Fruit fly (Drosophila melanogaster) whole organism, prepupa: ENCODE measurements around the gene CG42835.
"Not testable (repeated sequence)": the region's sequence is repeated elsewhere in the genome, so short reads cannot be mapped to it uniquely, and the experiment has no call there.

Source experiments
- Blimp-1 ChIP-seq: fragments of 200-800 bp; sonication (Bioruptor generic); optimal IDR thresholded peaks from 3 replicates; lab custom pipeline; 2017; ENCODE audit warnings: missing biosample characterization, missing genetic modification characterization, mild to moderate bottlenecking, moderate library complexity, missing genetic modification reagents
- CG3032 ChIP-seq: fragments of 200-800 bp; optimal IDR thresholded peaks from 2 replicates; lab custom pipeline; 2019; ENCODE audit warnings: missing biosample characterization, mild to moderate bottlenecking, missing genetic modification characterization, moderate library complexity
- CG31627 ChIP-seq: fragments of 200-800 bp; sonication (Bioruptor generic); optimal IDR thresholded peaks from 3 replicates; lab custom pipeline; 2016; ENCODE audit warnings: missing biosample characterization, missing genetic modification characterization
- CG32006 ChIP-seq: fragments of 200-800 bp; sonication (Bioruptor generic); optimal IDR thresholded peaks from 3 replicates; lab custom pipeline; 2017; ENCODE audit warnings: missing biosample characterization, mild to moderate bottlenecking, missing genetic modification characterization
- CG6854 ChIP-seq: fragments of 200-800 bp; sonication (Bioruptor generic); optimal IDR thresholded peaks from 2 replicates; lab custom pipeline; 2017; ENCODE audit warnings: missing biosample characterization, mild to moderate bottlenecking, missing genetic modification characterization
- CG7368 ChIP-seq: fragments of 200-800 bp; sonication (Bioruptor generic); optimal IDR thresholded peaks from 3 replicates; lab custom pipeline; 2016; ENCODE audit warnings: missing biosample characterization, missing genetic modification characterization
- CG9139 ChIP-seq: fragments of 200-800 bp; sonication (Bioruptor generic); optimal IDR thresholded peaks from 3 replicates; lab custom pipeline; 2017; ENCODE audit warnings: missing biosample characterization, mild to moderate bottlenecking, missing genetic modification characterization
- Eip75B ChIP-seq: fragments of 200-800 bp; sonication (Bioruptor generic); optimal IDR thresholded peaks from 3 replicates; lab custom pipeline; 2016; ENCODE audit warnings: missing biosample characterization, missing genetic modification characterization
- Eip78C ChIP-seq: fragments of 200-800 bp; sonication (Bioruptor generic); peaks from one replicate; lab custom pipeline; 2016; ENCODE audit warnings: missing biosample characterization, missing genetic modification characterization
- Eip93F ChIP-seq: fragments of 200-800 bp; sonication (Bioruptor generic); optimal IDR thresholded peaks from 2 replicates; lab custom pipeline; 2016; ENCODE audit warnings: missing biosample characterization, mild to moderate bottlenecking, missing genetic modification characterization
- Hr38 ChIP-seq: sonication (Bioruptor generic); optimal IDR thresholded peaks from 2 replicates; lab custom pipeline; 2016; ENCODE audit warnings: missing biosample characterization, missing genetic modification characterization
- Hr39 ChIP-seq: fragments of 200-800 bp; sonication (Bioruptor generic); optimal IDR thresholded peaks from 2 replicates; lab custom pipeline; 2016; ENCODE audit warnings: missing biosample characterization, missing genetic modification characterization
- Lpt ChIP-seq: fragments of 200-800 bp; sonication (Bioruptor generic); optimal IDR thresholded peaks from 3 replicates; lab custom pipeline; 2016; ENCODE audit warnings: missing biosample characterization, missing genetic modification characterization
- OdsH ChIP-seq: fragments of 200-800 bp; sonication (Bioruptor generic); optimal IDR thresholded peaks from 3 replicates; lab custom pipeline; 2016; ENCODE audit warnings: missing biosample characterization, missing genetic modification characterization
- Smox ChIP-seq: fragments of 200-800 bp; sonication (Bioruptor generic); optimal IDR thresholded peaks from 3 replicates; lab custom pipeline; 2016; ENCODE audit warnings: missing biosample characterization, missing genetic modification characterization
- Sox102F ChIP-seq: fragments of 200-800 bp; sonication (Bioruptor generic); optimal IDR thresholded peaks from 2 replicates; lab custom pipeline; 2016; ENCODE audit warnings: missing biosample characterization, mild to moderate bottlenecking, missing genetic modification characterization
- Sox14 ChIP-seq: fragments of 200-800 bp; sonication (Bioruptor generic); optimal IDR thresholded peaks from 3 replicates; lab custom pipeline; 2016; ENCODE audit warnings: missing biosample characterization, missing genetic modification characterization
- Sox15 ChIP-seq: fragments of 200-800 bp; sonication (Bioruptor generic); optimal IDR thresholded peaks from 3 replicates; lab custom pipeline; 2016; ENCODE audit warnings: missing biosample characterization, missing genetic modification characterization
- achi ChIP-seq: fragments of 200-800 bp; sonication (Bioruptor generic); optimal IDR thresholded peaks from 3 replicates; lab custom pipeline; 2016; ENCODE audit warnings: missing biosample characterization, missing genetic modification characterization
- acj6 ChIP-seq: fragments of 200-800 bp; sonication (Bioruptor generic); optimal IDR thresholded peaks from 3 replicates; lab custom pipeline; 2016; ENCODE audit warnings: missing biosample characterization, missing genetic modification characterization
- dac ChIP-seq: fragments of 200-800 bp; sonication (Bioruptor generic); optimal IDR thresholded peaks from 2 replicates; lab custom pipeline; 2017; ENCODE audit warnings: missing biosample characterization, mild to moderate bottlenecking, missing genetic modification characterization
- dsx ChIP-seq: fragments of 200-800 bp; optimal IDR thresholded peaks from 3 replicates; lab custom pipeline; 2019; ENCODE audit warnings: missing biosample characterization, mild to moderate bottlenecking, missing genetic modification characterization, moderate library complexity; ENCODE audit not compliant: poor library complexity, severe bottlenecking
- esn ChIP-seq: fragments of 200-800 bp; sonication (Bioruptor generic); optimal IDR thresholded peaks from 2 replicates; lab custom pipeline; 2016; ENCODE audit warnings: missing biosample characterization, mild to moderate bottlenecking, missing genetic modification characterization, moderate library complexity
- fd59A ChIP-seq: fragments of 200-800 bp; sonication (Bioruptor generic); optimal IDR thresholded peaks from 2 replicates; lab custom pipeline; 2017; ENCODE audit warnings: missing biosample characterization, mild to moderate bottlenecking, missing genetic modification characterization, missing genetic modification reagents
- fkh ChIP-seq: fragments of 200-800 bp; sonication (Bioruptor generic); optimal IDR thresholded peaks from 3 replicates; lab custom pipeline; 2017; ENCODE audit warnings: missing biosample characterization, mild to moderate bottlenecking, missing genetic modification characterization, moderate library complexity
- lz ChIP-seq: fragments of 200-800 bp; sonication (Bioruptor generic); optimal IDR thresholded peaks from 3 replicates; lab custom pipeline; 2016; ENCODE audit warnings: missing biosample characterization, missing genetic modification characterization
- net ChIP-seq: fragments of 200-800 bp; sonication (Bioruptor generic); optimal IDR thresholded peaks from 3 replicates; lab custom pipeline; 2016; ENCODE audit warnings: missing biosample characterization, missing genetic modification characterization
- salr ChIP-seq, 2 experiments: fragments of 200-800 bp; sonication (Bioruptor generic); optimal IDR thresholded peaks; 3 replicates each; lab custom pipeline; 2016 to 2018; ENCODE audit warnings: missing biosample characterization in 2 of 2, missing genetic modification characterization in 2 of 2, mild to moderate bottlenecking in 1 of 2
- ss ChIP-seq, 2 experiments: fragments of 200-800 bp; sonication (Bioruptor generic); optimal IDR thresholded peaks; 2 replicates in 1 of 2; 3 replicates in 1 of 2; lab custom pipeline; 2017 to 2018; ENCODE audit warnings: mild to moderate bottlenecking in 2 of 2, missing biosample characterization in 2 of 2, missing genetic modification characterization in 2 of 2, moderate library complexity in 1 of 2
- svp ChIP-seq: fragments of 200-800 bp; sonication (Bioruptor generic); peaks from one replicate; lab custom pipeline; 2016; ENCODE audit warnings: missing biosample characterization, missing genetic modification characterization
- vri ChIP-seq: fragments of 200-800 bp; sonication (Bioruptor generic); optimal IDR thresholded peaks from 3 replicates; lab custom pipeline; 2016; ENCODE audit warnings: missing biosample characterization, mild to moderate bottlenecking, missing genetic modification characterization

CG42835 gene

DNA sequence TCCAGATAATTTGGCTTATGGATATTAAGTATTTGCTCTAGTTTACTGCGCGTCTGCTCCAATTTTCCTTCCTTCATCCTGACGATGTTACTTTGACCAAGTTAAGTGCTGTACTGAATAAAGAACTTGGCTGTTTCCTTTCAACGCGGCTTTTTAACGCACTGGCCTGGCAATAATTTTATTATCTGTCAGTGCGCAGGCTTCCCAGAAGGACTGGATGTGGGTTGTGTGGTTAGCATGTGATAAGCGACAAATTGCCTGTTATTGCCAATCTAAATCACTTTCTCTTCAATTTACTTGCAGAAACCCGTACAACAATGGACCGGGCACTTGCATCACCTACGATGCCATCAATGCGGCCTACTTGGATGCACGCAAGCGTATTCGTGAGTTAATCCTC, 20.2 kb downstream of the CG42835 start, which contains the start of gene CG14331:
Gene CG14331 (minus strand): TSS at position 101 of the 400 bp plus-strand sequence.
- TF ChIP-seq CG6854 (no peak), achi (GFP tag; lab: Kevin White, UChicago) (no peak), fd59A (GFP tag; lab: Kevin White, UChicago) (no peak), CG7368 (GFP tag; lab: Kevin White, UChicago) (no peak), Sox15 (GFP tag; lab: Kevin White, UChicago) (no peak), Hr38 (GFP tag; lab: Kevin White, UChicago) (no peak), salr (GFP tag; optimal IDR thresholded peaks at IDR 0.05; lab: Kevin White, UChicago) (no peak), Eip78C (no peak), ss (GFP tag; optimal IDR thresholded peaks at IDR 0.05; lab: Kevin White, UChicago) (no peak), svp (no peak), dac (GFP tag; lab: Kevin White, UChicago) (no peak)

DNA sequence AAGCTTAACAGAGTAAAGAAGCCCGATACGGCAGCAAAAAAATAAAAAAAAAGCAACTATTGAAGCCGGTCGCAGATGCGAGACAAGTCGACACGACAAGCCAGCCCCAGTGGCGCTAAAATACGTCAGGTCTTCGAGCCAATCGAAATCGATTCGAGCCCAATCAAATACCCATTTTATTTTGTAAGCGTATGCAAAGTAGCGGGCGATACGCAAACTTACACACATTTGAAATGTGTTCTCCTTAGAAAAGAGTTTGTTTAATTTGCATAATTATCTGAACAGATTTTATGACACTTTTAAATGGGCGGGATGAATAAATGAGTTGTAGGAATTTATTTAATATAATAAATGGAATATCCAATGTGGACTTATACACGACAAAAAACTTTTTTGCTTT, 27.2 kb downstream of the CG42835 start:
- TF ChIP-seq CG3032 (tag; lab: Kevin White, UChicago) (no peak), CG32006 (GFP tag; lab: Kevin White, UChicago) (no peak), Lpt (GFP tag; lab: Kevin White, UChicago) (no peak), Sox14 (GFP tag; lab: Kevin White, UChicago) (no peak), Smox (GFP tag; lab: Kevin White, UChicago) (no peak), OdsH (GFP tag; lab: Kevin White, UChicago) (no peak), ss (GFP tag; optimal IDR thresholded peaks at IDR 0.05; lab: Kevin White, UChicago) (no peak), CG9139 (no peak), Eip93F (no peak), dsx (GFP tag; lab: Kevin White, UChicago) (no peak), vri (GFP tag; lab: Kevin White, UChicago) (no peak), Eip78C (no peak), Hr39 (no peak)

DNA sequence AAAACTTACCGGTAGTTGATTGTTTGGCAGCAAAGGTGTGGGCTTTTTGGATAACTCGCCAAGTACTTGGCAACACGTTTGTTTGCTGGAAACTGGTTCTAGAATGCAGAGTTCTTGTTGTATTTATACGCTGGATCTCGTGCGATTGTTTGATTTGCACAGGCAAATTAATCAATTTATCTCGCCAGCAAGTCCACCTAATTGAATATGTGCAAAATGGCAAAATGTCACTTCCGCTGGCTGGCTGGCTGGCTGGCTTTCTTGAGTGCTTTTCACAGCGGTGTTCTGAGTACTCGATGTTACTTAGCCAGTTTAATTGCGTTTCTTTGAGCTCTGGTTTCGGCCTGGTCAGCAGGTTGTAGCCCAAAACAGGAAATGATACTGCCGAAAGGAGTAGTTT, 28.3 kb downstream of the CG42835 start, which contains the start of gene Eh:
Gene Eh (minus strand): TSS at position 101 of the 400 bp plus-strand sequence.
- TF ChIP-seq Blimp-1 (GFP tag; lab: Kevin White, UChicago) (no peak), OdsH (GFP tag; lab: Kevin White, UChicago) (no peak), acj6 (no peak), esn (no peak), CG7368 (GFP tag; lab: Kevin White, UChicago) (no peak), net (GFP tag; lab: Kevin White, UChicago) (no peak), Eip93F (no peak)

DNA sequence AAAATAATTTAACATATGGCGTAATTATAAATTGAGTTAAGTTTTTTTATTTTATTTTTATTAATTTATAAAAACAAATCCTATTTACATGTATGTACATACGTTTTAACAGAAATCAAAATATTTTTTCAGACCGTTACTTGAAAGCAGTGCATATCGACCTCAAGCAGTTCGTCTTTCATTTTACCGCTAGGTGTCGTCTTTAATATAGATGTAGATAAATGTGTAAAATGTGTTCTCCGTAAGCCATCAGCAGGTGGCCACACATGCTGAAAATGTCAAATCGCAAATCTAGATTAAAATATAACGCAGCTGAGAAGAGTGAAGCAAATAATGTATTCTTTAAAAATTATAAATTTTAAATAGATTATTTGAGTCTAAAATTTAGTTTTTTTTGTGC, 29.0 kb downstream of the CG42835 start:
- TF ChIP-seq fkh (GFP tag; lab: Kevin White, UChicago), result no peak
- no peak for TF ChIP-seq CG7368 (GFP tag; lab: Kevin White, UChicago)
- no peak for TF ChIP-seq Sox102F (GFP tag; lab: Kevin White, UChicago)
- TF ChIP-seq Eip78C, result peak; percentile 34
- TF ChIP-seq CG31627 (GFP tag; lab: Kevin White, UChicago), result peak; percentile 6

DNA sequence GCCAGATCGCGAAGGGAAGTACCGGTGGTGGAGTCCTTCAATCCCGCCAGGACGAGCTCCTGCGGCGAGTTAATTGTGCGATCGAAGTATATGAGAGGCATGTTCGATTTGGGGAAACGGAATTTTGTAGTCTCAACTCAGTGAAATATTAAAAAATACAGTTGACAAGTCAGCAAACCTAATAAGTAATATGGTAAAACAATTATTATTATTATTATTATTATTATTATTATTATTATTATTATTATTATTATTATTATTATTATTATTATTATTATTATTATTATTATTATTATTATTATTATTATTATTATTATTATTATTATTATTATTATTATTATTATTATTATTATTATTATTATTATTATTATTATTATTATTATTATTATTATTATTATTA, 36.2 kb downstream of the CG42835 start, which contains the start of gene CG14330:
Gene CG14330 (minus strand): TSS at position 101 of the 400 bp plus-strand sequence.
- not testable (repeated sequence) for TF ChIP-seq lz (GFP tag; lab: Kevin White, UChicago); Hr39; Eip75B (GFP tag; lab: Kevin White, UChicago)
- TF ChIP-seq, all 60 proteins: peak for 0; not testable (repeated sequence) for 60
